Worm (Caenorhabditis elegans) whole organism, L1 larva: Measurements from ENCODE around the gene F46H5.4.

Experiments
- alr-1 ChIP-seq: fragments of 200-800 bp; sonication (Bioruptor generic); optimal IDR thresholded peaks from 2 replicates; lab custom pipeline; 2018; ENCODE audit warnings: borderline replicate concordance, mild to moderate bottlenecking, missing genetic modification characterization, missing compliant biosample characterization
- aly-2 ChIP-seq: fragments of 150-350 bp; optimal IDR thresholded peaks from 2 replicates; lab custom pipeline; 2014; ENCODE audit warnings: missing biosample characterization, missing genetic modification characterization
- ceh-82 ChIP-seq, 3 experiments: fragments of 150-350 bp in 1 of 3; sonication (generic microtip) in 2 of 3; optimal IDR thresholded peaks; 2 replicates each; lab custom pipeline; 2014 to 2017; ENCODE audit warnings: missing biosample characterization in 3 of 3, missing genetic modification characterization in 3 of 3
- dsc-1 ChIP-seq: sonication (generic microtip); optimal IDR thresholded peaks from 2 replicates; lab custom pipeline; 2016; ENCODE audit warnings: mild to moderate bottlenecking, missing genetic modification characterization, missing compliant biosample characterization
- efl-1 ChIP-seq, 4 experiments: fragments of 150-350 bp; optimal IDR thresholded peaks in 3 of 4; peaks in 1 of 4; 1 replicate in 1 of 4; 2 replicates in 3 of 4; lab custom pipeline; 2014; ENCODE audit warnings: missing biosample characterization in 2 of 4, missing genetic modification characterization in 2 of 4, missing genetic modification reagents in 2 of 4
- efl-3 ChIP-seq: fragments of 200-800 bp; sonication (Bioruptor generic); optimal IDR thresholded peaks from 2 replicates; lab custom pipeline; 2018; ENCODE audit warnings: mild to moderate bottlenecking, missing genetic modification characterization, missing compliant biosample characterization
- egl-13 ChIP-seq: sonication (generic microtip); optimal IDR thresholded peaks from 2 replicates; lab custom pipeline; 2016; ENCODE audit warnings: missing genotype, missing genetic modification reagents, missing genetic modification characterization, missing compliant biosample characterization
- egl-27 ChIP-seq, 2 experiments: fragments of 150-350 bp in 1 of 2; sonication (generic microtip); optimal IDR thresholded peaks; 3 replicates each; lab custom pipeline; 2017 to 2018; ENCODE audit warnings: missing biosample characterization in 2 of 2, missing genetic modification characterization in 2 of 2, missing genetic modification reagents in 2 of 2
- elt-2 ChIP-seq: sonication (generic microtip); optimal IDR thresholded peaks from 2 replicates; lab custom pipeline; 2016; ENCODE audit warnings: missing genetic modification characterization, mild to moderate bottlenecking, inconsistent platforms, missing compliant biosample characterization, missing genetic modification reagents
- ets-5 ChIP-seq: fragments of 200-800 bp; sonication (Bioruptor generic); IDR thresholded peaks from 2 replicates; pipeline ENCODE4 v1.3.6; 2022; ENCODE audit warnings: missing genetic modification characterization, missing compliant biosample characterization
- fkh-10 ChIP-seq: sonication (generic microtip); optimal IDR thresholded peaks from 2 replicates; lab custom pipeline; 2017; ENCODE audit warnings: missing biosample characterization, missing genetic modification reagents, missing genetic modification characterization
- grh-1 ChIP-seq: fragments of 200-800 bp; sonication (Bioruptor generic); IDR thresholded peaks from 2 replicates; pipeline ENCODE4 v1.3.6; 2022; ENCODE audit warnings: missing genetic modification reagents, missing genetic modification characterization, missing compliant biosample characterization
- hlh-17 ChIP-seq: fragments of 200-800 bp; sonication (Bioruptor generic); optimal IDR thresholded peaks from 2 replicates; lab custom pipeline; 2018; ENCODE audit warnings: missing genetic modification characterization, mild to moderate bottlenecking, missing compliant biosample characterization, moderate library complexity, borderline replicate concordance
- hpl-2 ChIP-seq: fragments of 150-350 bp; optimal IDR thresholded peaks from 2 replicates; lab custom pipeline; 2014; ENCODE audit warnings: missing biosample characterization, missing genetic modification reagents, missing genetic modification characterization
- irx-1 ChIP-seq: sonication (generic microtip); optimal IDR thresholded peaks from 2 replicates; lab custom pipeline; 2016; ENCODE audit warnings: missing genetic modification characterization, missing compliant biosample characterization
- jun-1 ChIP-seq: fragments of 150-350 bp; optimal IDR thresholded peaks from 2 replicates; lab custom pipeline; 2014; ENCODE audit warnings: missing biosample characterization, missing genetic modification reagents, missing genetic modification characterization
- lin-13 ChIP-seq: fragments of 150-350 bp; optimal IDR thresholded peaks from 2 replicates; lab custom pipeline; 2014; ENCODE audit warnings: missing biosample characterization, missing genetic modification reagents, missing genetic modification characterization
- lin-14 ChIP-seq: fragments of 200-800 bp; sonication (Bioruptor generic); optimal IDR thresholded peaks from 2 replicates; lab custom pipeline; 2018; ENCODE audit warnings: mild to moderate bottlenecking, missing genetic modification characterization, moderate library complexity, missing compliant biosample characterization
- lin-15B ChIP-seq: fragments of 150-350 bp; sonication (generic microtip); optimal IDR thresholded peaks from 3 replicates; lab custom pipeline; 2014; ENCODE audit warnings: missing biosample characterization, missing genetic modification characterization
- lin-35 ChIP-seq, 2 experiments: fragments of 150-350 bp; optimal IDR thresholded peaks; 2 replicates each; lab custom pipeline; 2014; ENCODE audit warnings: missing biosample characterization in 2 of 2, missing genetic modification characterization in 2 of 2, missing genetic modification reagents in 2 of 2
- lsy-2 ChIP-seq, 2 experiments: fragments of 150-350 bp; optimal IDR thresholded peaks; 2 replicates each; lab custom pipeline; 2014; ENCODE audit warnings: missing biosample characterization in 2 of 2, missing genetic modification characterization in 2 of 2
- mab-9 ChIP-seq: fragments of 200-800 bp; sonication (Bioruptor generic); IDR thresholded peaks from 2 replicates; pipeline ENCODE4 v1.3.6; 2022; ENCODE audit warnings: missing genetic modification reagents, missing genetic modification characterization, missing compliant biosample characterization
- mef-2 ChIP-seq: fragments of 150-350 bp; optimal IDR thresholded peaks from 2 replicates; lab custom pipeline; 2014; ENCODE audit warnings: missing biosample characterization, missing genetic modification characterization
- mep-1 ChIP-seq: fragments of 150-350 bp; optimal IDR thresholded peaks from 2 replicates; lab custom pipeline; 2014; ENCODE audit warnings: missing biosample characterization, missing genetic modification characterization
- nhr-47 ChIP-seq: sonication (generic microtip); optimal IDR thresholded peaks from 2 replicates; lab custom pipeline; 2016; ENCODE audit warnings: mild to moderate bottlenecking, missing genetic modification characterization, moderate library complexity, missing compliant biosample characterization
- nhr-71 ChIP-seq: sonication (generic microtip); optimal IDR thresholded peaks from 2 replicates; lab custom pipeline; 2016; ENCODE audit warnings: mild to moderate bottlenecking, missing genetic modification characterization, moderate library complexity, missing compliant biosample characterization
- nhr-77 ChIP-seq: fragments of 150-350 bp; optimal IDR thresholded peaks from 2 replicates; lab custom pipeline; 2014; ENCODE audit warnings: missing biosample characterization, missing genetic modification characterization
- nhr-84 ChIP-seq: sonication (generic microtip); optimal IDR thresholded peaks from 2 replicates; lab custom pipeline; 2017; ENCODE audit warnings: missing biosample characterization, missing genetic modification characterization
- nhr-85 ChIP-seq: sonication (generic microtip); peaks from one replicate; lab custom pipeline; 2016; ENCODE audit warnings: missing genetic modification characterization, inconsistent platforms, missing compliant biosample characterization
- pax-3 ChIP-seq: fragments of 200-800 bp; sonication (Bioruptor generic); optimal IDR thresholded peaks from 2 replicates; lab custom pipeline; 2018; ENCODE audit warnings: mild to moderate bottlenecking, missing genetic modification characterization, moderate library complexity, missing compliant biosample characterization
- pqm-1 ChIP-seq: sonication (generic microtip); optimal IDR thresholded peaks from 3 replicates; lab custom pipeline; 2017; ENCODE audit warnings: missing biosample characterization, missing genetic modification characterization
- snpc-4 ChIP-seq: fragments of 150-350 bp; optimal IDR thresholded peaks from 2 replicates; lab custom pipeline; 2014; ENCODE audit warnings: missing biosample characterization, missing genetic modification characterization
- snu-23 ChIP-seq: sonication (generic microtip); optimal IDR thresholded peaks from 2 replicates; lab custom pipeline; 2016; ENCODE audit warnings: missing genetic modification characterization, missing compliant biosample characterization
- sptf-1 ChIP-seq: fragments of 150-350 bp; optimal IDR thresholded peaks from 2 replicates; lab custom pipeline; 2014; ENCODE audit warnings: missing biosample characterization, missing genetic modification characterization
- sup-37 ChIP-seq: fragments of 200-800 bp; sonication (Bioruptor generic); optimal IDR thresholded peaks from 2 replicates; lab custom pipeline; 2018; ENCODE audit warnings: mild to moderate bottlenecking, missing genetic modification characterization, missing compliant biosample characterization
- tbx-2 ChIP-seq: sonication (generic microtip); optimal IDR thresholded peaks from 2 replicates; lab custom pipeline; 2016; ENCODE audit warnings: missing genetic modification characterization, missing compliant biosample characterization
- unc-130 ChIP-seq: fragments of 150-350 bp; optimal IDR thresholded peaks from 2 replicates; lab custom pipeline; 2017; ENCODE audit warnings: missing biosample characterization, missing genetic modification characterization, inconsistent platforms
- unc-30 ChIP-seq: sonication (generic microtip); optimal IDR thresholded peaks from 2 replicates; lab custom pipeline; 2017; ENCODE audit warnings: missing biosample characterization, missing genetic modification characterization
- unc-62 ChIP-seq: fragments of 150-350 bp; optimal IDR thresholded peaks from 2 replicates; lab custom pipeline; 2014; ENCODE audit warnings: missing biosample characterization, missing genetic modification reagents, missing genetic modification characterization
- unc-86 ChIP-seq: sonication (generic microtip); optimal IDR thresholded peaks from 2 replicates; lab custom pipeline; 2016; ENCODE audit warnings: missing genetic modification characterization, missing compliant biosample characterization
- xbp-1 ChIP-seq: sonication (generic microtip); optimal IDR thresholded peaks from 2 replicates; lab custom pipeline; 2016; ENCODE audit warnings: missing genetic modification characterization, missing compliant biosample characterization
- ztf-11 ChIP-seq, 2 experiments: sonication (generic microtip); optimal IDR thresholded peaks; 2 replicates each; lab custom pipeline; 2016 to 2017; ENCODE audit warnings: missing genetic modification characterization in 2 of 2, missing biosample characterization in 1 of 2, missing compliant biosample characterization in 1 of 2
- ztf-4 ChIP-seq: fragments of 150-350 bp; optimal IDR thresholded peaks from 2 replicates; lab custom pipeline; 2014; ENCODE audit warnings: missing biosample characterization, missing genetic modification characterization

Gene F46H5.4

DNA sequence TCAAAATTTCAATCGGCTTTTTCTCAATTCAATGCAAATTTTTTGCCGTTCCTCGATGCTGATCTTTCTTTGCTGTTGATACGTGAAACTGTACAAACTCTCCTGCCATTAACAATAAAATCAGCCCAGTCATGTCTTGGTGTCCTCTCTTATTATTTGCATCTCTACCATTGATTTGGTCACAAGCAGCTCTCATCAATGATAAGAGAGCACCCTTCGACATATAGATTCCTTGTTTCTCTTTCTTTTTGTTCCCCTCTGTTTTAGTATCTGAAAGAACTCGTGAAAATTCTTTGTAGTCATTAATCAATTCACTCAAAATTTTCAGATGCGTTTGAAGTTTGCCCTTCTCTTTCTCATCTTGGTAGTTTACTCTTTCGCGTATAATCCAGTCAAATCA lies 37.4 kb upstream of the F46H5.4 start, which contains the start of gene lron-7:
lron-7 (plus strand) TSS at position 323 of the 400 bp plus-strand sequence.
- TF ChIP-seq elt-2 (peak; percentile 31), sup-37 (GFP tag; lab: Kevin White, UChicago) (no peak), fkh-10 (GFP tag; lab: Kevin White, UChicago) (no peak), xbp-1 (tag; lab: Kevin White, UChicago) (no peak), ztf-11 (tag; optimal IDR thresholded peaks at IDR 0.05; lab: Kevin White, UChicago) (no peak), lin-35 (GFP tag; optimal IDR thresholded peaks at IDR 0.05; lab: Kevin White, UChicago) (peak in 1 of 2 experiments; percentile 21), efl-1 (optimal IDR thresholded peaks at IDR 0.05; lab: Kevin White, UChicago) (no peak), efl-1 (GFP tag; optimal IDR thresholded peaks at IDR 0.05 in 1 of 2; lab: Kevin White, UChicago) (peak in 1 of 2 experiments; percentile 62)
- TF ChIP-seq, all 84 proteins: peak for 3

ce11 chrX:7290859-7291628 lies 36.6 kb upstream of the F46H5.4 start:
- TF ChIP-seq hpl-2 (GFP tag; lab: Kevin White, UChicago), result no peak
- TF ChIP-seq lin-14 (GFP tag; lab: Kevin White, UChicago), result peak; percentile 31
- TF ChIP-seq lsy-2 (tag; optimal IDR thresholded peaks at IDR 0.05; lab: Kevin White, UChicago), result peak in 1 of 2 experiments; percentile 3
- TF ChIP-seq unc-62 (GFP tag; lab: Kevin White, UChicago), result no peak
- peak; percentile 18 for TF ChIP-seq nhr-77
- TF ChIP-seq efl-3 (GFP tag; lab: Kevin White, UChicago), result no peak
- TF ChIP-seq irx-1 (tag; lab: Kevin White, UChicago), result peak; percentile 21
- no peak for TF ChIP-seq efl-1 (optimal IDR thresholded peaks at IDR 0.05; lab: Kevin White, UChicago)
- peak in 1 of 2 experiments; percentile 27 for TF ChIP-seq efl-1 (GFP tag; optimal IDR thresholded peaks at IDR 0.05 in 1 of 2; lab: Kevin White, UChicago)

DNA sequence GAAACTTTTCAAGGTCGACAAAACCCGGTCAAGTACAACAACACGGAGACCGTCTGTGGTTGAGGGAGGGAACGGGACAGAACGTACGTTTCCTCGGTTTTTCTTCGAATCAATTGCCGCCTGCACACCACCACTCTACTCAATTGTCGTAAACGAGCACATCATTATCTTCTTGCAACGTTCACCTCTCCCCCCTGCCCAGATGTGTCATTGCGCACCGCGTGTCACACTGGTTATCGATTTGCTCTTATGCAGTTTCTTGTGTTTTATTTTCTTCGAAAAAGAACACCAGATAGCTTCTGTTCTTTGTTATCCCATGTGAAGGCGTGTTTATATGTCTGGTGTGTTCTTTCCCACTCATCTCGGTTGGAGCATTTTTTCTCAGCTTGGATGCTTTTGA lies 35.2 kb upstream of the F46H5.4 start:
- TF ChIP-seq nhr-71, result no peak
- TF ChIP-seq ets-5, result no peak
- TF ChIP-seq alr-1, result no peak
- TF ChIP-seq mab-9 (GFP tag; lab: Robert Waterston, UW), result no peak
- TF ChIP-seq mep-1, result no peak
- TF ChIP-seq lin-35 (GFP tag; optimal IDR thresholded peaks at IDR 0.05; lab: Kevin White, UChicago), result no peak
- TF ChIP-seq egl-27 (tag; optimal IDR thresholded peaks at IDR 0.05; lab: Kevin White, UChicago), result no peak
- TF ChIP-seq xbp-1 (tag; lab: Kevin White, UChicago), result no peak
- TF ChIP-seq unc-130, result no peak
- TF ChIP-seq ztf-11 (tag; optimal IDR thresholded peaks at IDR 0.05; lab: Kevin White, UChicago), result no peak
- TF ChIP-seq jun-1, result no peak
- TF ChIP-seq lin-15B (tag; lab: Kevin White, UChicago), result no peak
- no peak for TF ChIP-seq efl-1 (optimal IDR thresholded peaks at IDR 0.05; lab: Kevin White, UChicago)
- TF ChIP-seq efl-1 (GFP tag; optimal IDR thresholded peaks at IDR 0.05 in 1 of 2; lab: Kevin White, UChicago), result no peak
- TF ChIP-seq unc-30 (tag; lab: Kevin White, UChicago), result no peak
- TF ChIP-seq sptf-1 (tag; lab: Kevin White, UChicago), result no peak
- no peak for TF ChIP-seq pax-3
- TF ChIP-seq mef-2 (tag; lab: Kevin White, UChicago), result no peak
- TF ChIP-seq grh-1 (GFP tag; lab: Robert Waterston, UW), result no peak

DNA sequence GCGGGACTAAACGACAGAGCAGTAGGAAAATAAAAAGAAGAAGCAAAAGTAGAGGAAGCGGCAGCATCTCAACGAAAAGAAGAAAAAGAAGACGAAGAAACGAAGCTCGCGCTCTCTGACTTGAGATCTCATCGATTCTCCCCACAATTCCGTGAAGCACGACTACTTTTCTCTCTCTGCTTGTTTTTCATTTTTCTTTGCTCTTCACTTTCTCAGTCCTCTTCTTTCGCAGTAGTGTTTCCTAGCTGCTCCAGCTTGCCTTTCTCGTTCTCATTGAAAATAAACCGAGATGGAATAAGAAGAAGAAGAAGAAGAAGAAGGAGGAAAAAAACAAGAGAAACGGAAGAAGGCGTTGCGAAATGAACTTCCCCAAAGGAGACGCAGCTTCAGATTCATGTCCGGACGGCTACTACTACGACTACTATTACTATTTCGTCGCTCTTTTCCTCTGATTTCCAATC lies 30.3 kb upstream of the F46H5.4 start:
- TF ChIP-seq snpc-4 (tag; lab: Kevin White, UChicago) (no peak), lin-35 (GFP tag; optimal IDR thresholded peaks at IDR 0.05; lab: Kevin White, UChicago) (peak in 1 of 2 experiments; percentile 4), nhr-47 (tag; lab: Kevin White, UChicago) (peak; percentile 59), nhr-85 (tag; lab: Kevin White, UChicago) (no peak), lsy-2 (tag; optimal IDR thresholded peaks at IDR 0.05; lab: Kevin White, UChicago) (peak; percentile 16 to 63), elt-2 (no peak), egl-13 (tag; lab: Kevin White, UChicago) (peak; percentile 63), unc-62 (GFP tag; lab: Kevin White, UChicago) (no peak), dsc-1 (tag; lab: Kevin White, UChicago) (peak; percentile 44), efl-1 (optimal IDR thresholded peaks at IDR 0.05; lab: Kevin White, UChicago) (peak; percentile 19 to 21), efl-1 (GFP tag; optimal IDR thresholded peaks at IDR 0.05 in 1 of 2; lab: Kevin White, UChicago) (no peak), grh-1 (GFP tag; lab: Robert Waterston, UW) (no peak), nhr-84 (tag; lab: Kevin White, UChicago) (no peak), mef-2 (tag; lab: Kevin White, UChicago) (no peak), hlh-17 (GFP tag; lab: Kevin White, UChicago) (no peak), lin-13 (GFP tag; lab: Kevin White, UChicago) (no peak), unc-86 (tag; lab: Kevin White, UChicago) (peak; percentile 76), pqm-1 (tag; lab: Kevin White, UChicago) (no peak), ceh-82 (tag; optimal IDR thresholded peaks at IDR 0.05; lab: Kevin White, UChicago) (peak in 1 of 3 experiments; percentile 48), ztf-4 (tag; lab: Kevin White, UChicago) (no peak), aly-2 (tag; lab: Kevin White, UChicago) (no peak), mep-1 (peak; percentile 41), tbx-2 (peak; percentile 67), snu-23 (GFP tag; lab: Kevin White, UChicago) (peak; percentile 31)
